Fruit fly (Drosophila melanogaster) whole organism, embryonic: ENCODE measurements around the gene CG42324.

ENCODE experiments used
- Ada2b ChIP-seq: fragments of 200-800 bp; sonication (Bioruptor generic); IDR thresholded peaks from 2 replicates; pipeline ENCODE4 v1.3.6; 2022; ENCODE audit warnings: missing biosample characterization, missing genetic modification characterization
- CG10274 ChIP-seq: fragments of 200-800 bp; sonication (Bioruptor generic); optimal IDR thresholded peaks from 3 replicates; lab custom pipeline; 2017; ENCODE audit warnings: missing biosample characterization, mild to moderate bottlenecking, missing genetic modification characterization
- CG10321 ChIP-seq: fragments of 200-800 bp; sonication (Bioruptor generic); IDR thresholded peaks from 2 replicates; pipeline ENCODE4 v1.3.6; 2022; ENCODE audit warnings: missing biosample characterization, missing genetic modification characterization
- CG11085 ChIP-seq: fragments of 200-800 bp; sonication (Bioruptor generic); IDR thresholded peaks from 2 replicates; pipeline ENCODE4 v1.3.6; 2022; ENCODE audit warnings: missing biosample characterization, missing genetic modification characterization
- CG11504 ChIP-seq: fragments of 200-800 bp; sonication (Bioruptor generic); optimal IDR thresholded peaks from 3 replicates; lab custom pipeline; 2019; ENCODE audit warnings: missing biosample characterization, mild to moderate bottlenecking, missing genetic modification characterization, moderate library complexity
- CG12236 ChIP-seq: fragments of 200-800 bp; sonication (Bioruptor generic); optimal IDR thresholded peaks from 2 replicates; lab custom pipeline; 2016; ENCODE audit warnings: missing biosample characterization, missing genetic modification characterization
- CG12391 ChIP-seq: fragments of 200-800 bp; sonication (Bioruptor generic); optimal IDR thresholded peaks from 3 replicates; lab custom pipeline; 2018; ENCODE audit warnings: missing biosample characterization, mild to moderate bottlenecking, missing genetic modification characterization, moderate library complexity
- CG12769 ChIP-seq: fragments of 200-800 bp; sonication (Bioruptor generic); optimal IDR thresholded peaks from 2 replicates; lab custom pipeline; 2019; ENCODE audit warnings: missing biosample characterization, mild to moderate bottlenecking, missing genetic modification characterization, moderate library complexity
- CG17802 ChIP-seq: fragments of 200-800 bp; sonication (Bioruptor generic); optimal IDR thresholded peaks from 2 replicates; lab custom pipeline; 2018; ENCODE audit warnings: missing biosample characterization, mild to moderate bottlenecking, missing genetic modification characterization, moderate library complexity
- CG2678 ChIP-seq: fragments of 200-800 bp; sonication (Bioruptor generic); optimal IDR thresholded peaks from 3 replicates; lab custom pipeline; 2019; ENCODE audit warnings: missing biosample characterization, mild to moderate bottlenecking, missing genetic modification characterization, moderate library complexity
- CG30020 ChIP-seq: fragments of 200-800 bp; optimal IDR thresholded peaks from 2 replicates; lab custom pipeline; 2019; ENCODE audit warnings: missing biosample characterization, mild to moderate bottlenecking, missing genetic modification characterization, moderate library complexity
- CG3281 ChIP-seq: fragments of 200-800 bp; sonication (Bioruptor generic); optimal IDR thresholded peaks from 3 replicates; lab custom pipeline; 2017; ENCODE audit warnings: missing biosample characterization, mild to moderate bottlenecking, missing genetic modification characterization
- CG34376 ChIP-seq: fragments of 200-800 bp; sonication (Bioruptor generic); optimal IDR thresholded peaks from 2 replicates; lab custom pipeline; 2018; ENCODE audit warnings: missing biosample characterization, mild to moderate bottlenecking, missing genetic modification characterization
- CG34422 ChIP-seq: fragments of 200-800 bp; sonication (Bioruptor generic); IDR thresholded peaks from 3 replicates; pipeline ENCODE4 v1.3.6; 2022; ENCODE audit warnings: missing biosample characterization, missing genetic modification characterization
- CG3847 ChIP-seq: fragments of 200-800 bp; sonication (Bioruptor generic); IDR thresholded peaks from 2 replicates; pipeline ENCODE4 v1.3.6; 2022; ENCODE audit warnings: missing biosample characterization, missing genetic modification characterization
- CG4404 ChIP-seq: fragments of 200-800 bp; sonication (Bioruptor generic); IDR thresholded peaks from 2 replicates; pipeline ENCODE4 v1.3.6; 2022; ENCODE audit warnings: missing biosample characterization, missing genetic modification characterization
- CG6813 ChIP-seq: fragments of 200-800 bp; sonication (Bioruptor generic); optimal IDR thresholded peaks from 2 replicates; lab custom pipeline; 2017; ENCODE audit warnings: missing biosample characterization, missing genetic modification characterization, mild to moderate bottlenecking, moderate library complexity, missing genetic modification reagents
- CG6854 ChIP-seq: fragments of 200-800 bp; sonication (Bioruptor generic); optimal IDR thresholded peaks from 3 replicates; lab custom pipeline; 2017; ENCODE audit warnings: missing biosample characterization, mild to moderate bottlenecking, missing genetic modification characterization
- CG7839 ChIP-seq: fragments of 200-800 bp; sonication (Bioruptor generic); optimal IDR thresholded peaks from 3 replicates; lab custom pipeline; 2018; ENCODE audit warnings: missing biosample characterization, mild to moderate bottlenecking, missing genetic modification characterization, moderate library complexity
- CTCF ChIP-seq: fragments of 200-800 bp; sonication (Bioruptor generic); optimal IDR thresholded peaks from 2 replicates; lab custom pipeline; 2017; ENCODE audit warnings: missing biosample characterization, mild to moderate bottlenecking, missing genetic modification characterization, moderate library complexity
- CoRest ChIP-seq: fragments of 200-800 bp; sonication (Bioruptor generic); optimal IDR thresholded peaks from 3 replicates; lab custom pipeline; 2018; ENCODE audit warnings: missing biosample characterization, mild to moderate bottlenecking, missing genetic modification characterization, moderate library complexity
- Dek ChIP-seq: fragments of 200-800 bp; sonication (Bioruptor generic); optimal IDR thresholded peaks from 3 replicates; lab custom pipeline; 2019; ENCODE audit warnings: missing biosample characterization, mild to moderate bottlenecking, missing genetic modification characterization, moderate library complexity
- E2f1 ChIP-seq: fragments of 200-800 bp; sonication (Bioruptor generic); IDR thresholded peaks from 2 replicates; pipeline ENCODE4 v1.3.6; 2022; ENCODE audit warnings: missing biosample characterization, missing genetic modification characterization
- Hmr ChIP-seq: fragments of 200-800 bp; sonication (Bioruptor generic); optimal IDR thresholded peaks from 3 replicates; lab custom pipeline; 2017; ENCODE audit warnings: mild to moderate bottlenecking, missing biosample characterization, missing genetic modification reagents, missing genetic modification characterization
- Hr51 ChIP-seq, 2 experiments: fragments of 200-800 bp; sonication (Bioruptor generic); optimal IDR thresholded peaks; 2 replicates in 1 of 2; 3 replicates in 1 of 2; lab custom pipeline; 2016 to 2018; ENCODE audit warnings: missing biosample characterization in 2 of 2, missing genetic modification characterization in 2 of 2, mild to moderate bottlenecking in 1 of 2, moderate library complexity in 1 of 2
- Myb ChIP-seq: fragments of 200-800 bp; sonication (Bioruptor generic); optimal IDR thresholded peaks from 2 replicates; lab custom pipeline; 2016; ENCODE audit warnings: missing biosample characterization, missing genetic modification characterization
- Rfx ChIP-seq: fragments of 200-800 bp; sonication (Bioruptor generic); IDR thresholded peaks from 2 replicates; pipeline ENCODE4 v1.3.6; 2022; ENCODE audit warnings: missing biosample characterization, missing genetic modification characterization
- Sox102F ChIP-seq: fragments of 200-800 bp; sonication (Bioruptor generic); optimal IDR thresholded peaks from 2 replicates; lab custom pipeline; 2018; ENCODE audit warnings: missing biosample characterization, mild to moderate bottlenecking, missing genetic modification characterization, moderate library complexity
- Taf1 ChIP-seq: fragments of 200-800 bp; sonication (Bioruptor generic); IDR thresholded peaks from 2 replicates; pipeline ENCODE4 v1.3.6; 2022; ENCODE audit warnings: missing biosample characterization, missing genetic modification characterization
- Xrp1 ChIP-seq: fragments of 200-800 bp; sonication (Bioruptor generic); IDR thresholded peaks from 2 replicates; pipeline ENCODE4 v1.3.6; 2022; ENCODE audit warnings: missing biosample characterization, missing genetic modification characterization
- bcd ChIP-seq: fragments of 200-800 bp; sonication (Bioruptor generic); optimal IDR thresholded peaks from 2 replicates; lab custom pipeline; 2017; ENCODE audit warnings: missing biosample characterization, mild to moderate bottlenecking, missing genetic modification characterization
- chinmo ChIP-seq: fragments of 200-800 bp; sonication (Bioruptor generic); IDR thresholded peaks from 4 replicates; pipeline ENCODE4 v1.3.6; 2022; ENCODE audit warnings: missing biosample characterization, missing genetic modification characterization; ENCODE audit not compliant: partially characterized antibody
- croc ChIP-seq: fragments of 200-800 bp; sonication (Bioruptor generic); conservative IDR thresholded peaks from 3 replicates; pipeline ENCODE4 v1.3.6; 2022; ENCODE audit warnings: missing biosample characterization, missing genetic modification characterization
- cwo ChIP-seq: fragments of 200-800 bp; sonication (Bioruptor generic); optimal IDR thresholded peaks from 3 replicates; lab custom pipeline; 2017; ENCODE audit warnings: missing biosample characterization, missing genetic modification characterization, mild to moderate bottlenecking, moderate library complexity, missing genetic modification reagents
- dmrt99B ChIP-seq: fragments of 200-800 bp; sonication (Bioruptor generic); optimal IDR thresholded peaks from 2 replicates; lab custom pipeline; 2018; ENCODE audit warnings: missing biosample characterization, mild to moderate bottlenecking, missing genetic modification characterization, moderate library complexity
- dpn ChIP-seq, 2 experiments: fragments of 200-800 bp; sonication (Bioruptor generic); optimal IDR thresholded peaks; 3 replicates each; lab custom pipeline; 2016; ENCODE audit warnings: missing biosample characterization in 2 of 2, missing genetic modification characterization in 2 of 2
- dysf ChIP-seq: fragments of 200-800 bp; sonication (Bioruptor generic); IDR thresholded peaks from 3 replicates; pipeline ENCODE4 v1.3.6; 2022; ENCODE audit warnings: missing biosample characterization, missing genetic modification characterization
- esg ChIP-seq: fragments of 200-800 bp; sonication (Bioruptor generic); conservative IDR thresholded peaks from 2 replicates; pipeline ENCODE4 v1.3.6; 2022; ENCODE audit warnings: missing biosample characterization, missing genetic modification characterization
- ftz-f1 ChIP-seq: fragments of 200-800 bp; sonication (Bioruptor generic); optimal IDR thresholded peaks from 2 replicates; lab custom pipeline; 2016; ENCODE audit warnings: missing biosample characterization, missing genetic modification characterization
- gem ChIP-seq: fragments of 200-800 bp; sonication (Bioruptor generic); optimal IDR thresholded peaks from 2 replicates; lab custom pipeline; 2019; ENCODE audit warnings: missing biosample characterization, mild to moderate bottlenecking, missing genetic modification characterization, moderate library complexity
- gro ChIP-seq: fragments of 200-800 bp; sonication (Bioruptor generic); optimal IDR thresholded peaks from 2 replicates; lab custom pipeline; 2016; ENCODE audit warnings: missing biosample characterization, missing genetic modification characterization
- lilli ChIP-seq: fragments of 200-800 bp; sonication (Bioruptor generic); optimal IDR thresholded peaks from 3 replicates; lab custom pipeline; 2016; ENCODE audit warnings: missing biosample characterization, missing genetic modification characterization
- onecut ChIP-seq: fragments of 200-800 bp; sonication (Bioruptor generic); IDR thresholded peaks from 2 replicates; pipeline ENCODE4 v1.3.6; 2022; ENCODE audit warnings: missing biosample characterization, missing genetic modification characterization
- org-1 ChIP-seq: fragments of 200-800 bp; sonication (Bioruptor generic); optimal IDR thresholded peaks from 2 replicates; lab custom pipeline; 2017; ENCODE audit warnings: missing biosample characterization, missing genetic modification characterization
- pita ChIP-seq: fragments of 200-800 bp; sonication (Bioruptor generic); optimal IDR thresholded peaks from 2 replicates; lab custom pipeline; 2017; ENCODE audit warnings: missing biosample characterization, mild to moderate bottlenecking, missing genetic modification characterization
- pzg ChIP-seq: fragments of 200-800 bp; sonication (Bioruptor generic); optimal IDR thresholded peaks from 3 replicates; lab custom pipeline; 2018; ENCODE audit warnings: missing biosample characterization, mild to moderate bottlenecking, missing genetic modification characterization, moderate library complexity
- scrt ChIP-seq: fragments of 200-800 bp; sonication (Bioruptor generic); optimal IDR thresholded peaks from 2 replicates; lab custom pipeline; 2018; ENCODE audit warnings: missing biosample characterization, mild to moderate bottlenecking, missing genetic modification characterization, moderate library complexity

CG42324 gene

DNA sequence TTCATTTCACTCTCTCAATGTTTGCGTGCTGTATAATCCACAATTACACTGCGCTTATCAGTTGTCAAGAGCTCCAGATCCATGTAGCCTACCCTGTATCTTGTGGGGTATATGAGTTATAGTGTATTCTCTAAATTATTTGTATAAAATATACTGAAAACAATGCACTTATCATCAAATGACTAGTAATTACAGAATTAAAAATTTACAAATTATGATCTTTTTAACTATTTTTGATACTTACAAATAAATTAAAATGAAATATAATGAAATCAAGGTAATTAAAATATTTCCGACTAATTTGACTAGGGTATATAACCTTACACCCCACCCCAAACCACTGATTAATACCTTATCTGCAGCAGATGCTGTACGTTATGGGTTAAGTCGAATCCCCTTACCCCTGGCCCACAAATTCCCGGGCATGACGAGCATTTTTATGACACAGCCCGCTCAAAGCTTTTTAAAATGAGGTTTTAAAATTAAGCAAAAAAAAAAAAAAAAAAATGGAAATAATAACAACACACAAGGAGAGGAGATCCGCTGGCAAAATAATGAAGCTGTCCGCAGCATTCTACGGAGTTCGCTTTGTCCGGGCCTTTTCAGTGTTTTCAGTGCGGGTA is 13.0 kb downstream of the CG42324 start (continued):
- TF ChIP-seq pita (GFP tag; lab: Kevin White, UChicago) (no peak), CG34376 (no peak), CG10274 (no peak), chinmo (GFP tag; lab: Robert Waterston, UW) (no peak), CG6813 (GFP tag; lab: Kevin White, UChicago) (no peak), CG17802 (no peak), CG11504 (tag; lab: Kevin White, UChicago) (peak; percentile 63)

DNA sequence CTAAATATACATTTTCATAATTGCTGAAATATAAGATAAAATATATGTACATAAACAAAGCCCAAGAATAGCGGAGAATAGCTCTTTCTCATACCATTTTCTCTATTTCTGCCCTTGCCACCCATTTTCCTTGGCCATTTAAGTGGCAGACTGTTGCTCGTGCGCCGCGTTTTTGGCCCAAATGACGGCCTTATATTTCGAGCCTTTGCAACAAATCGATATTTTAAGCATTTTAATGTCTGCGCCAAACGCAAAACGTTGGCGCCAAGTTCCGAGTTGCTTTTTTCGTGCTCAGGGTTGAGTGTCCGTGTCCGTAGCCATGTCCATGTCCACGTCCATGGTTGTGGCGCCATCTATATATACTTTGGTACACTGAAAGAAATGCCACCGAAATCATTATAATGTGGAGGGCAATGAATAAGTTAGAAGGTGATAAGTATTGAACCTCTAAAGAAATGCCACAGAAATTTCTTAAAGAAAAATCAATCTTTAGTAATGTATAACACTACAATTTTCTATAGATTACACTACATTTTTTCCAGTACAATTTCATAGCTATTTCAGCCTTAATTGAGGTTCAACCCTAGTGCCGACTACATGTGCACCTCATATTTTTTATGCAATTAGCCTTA is 20.0 kb downstream of the CG42324 start:
- TF ChIP-seq gem (peak; percentile 58), CG3847 (GFP tag; lab: Robert Waterston, UW) (0 out of 2 replicates have a peak, but pooled peaks have one; percentile 17), CG11085 (GFP tag; lab: Robert Waterston, UW) (no peak), esg (0 out of 2 replicates have a peak, but pooled peaks have one; percentile 20), lilli (GFP tag; lab: Kevin White, UChicago) (peak; percentile 20), Hr51 (GFP tag; optimal IDR thresholded peaks at IDR 0.05; lab: Kevin White, UChicago) (peak in 1 of 2 experiments; percentile 54), CG2678 (peak; percentile 55), Taf1 (0 out of 2 replicates have a peak, but pooled peaks have one; percentile 28), cwo (GFP tag; lab: Kevin White, UChicago) (peak; percentile 15), bcd (GFP tag; lab: Kevin White, UChicago) (peak; percentile 21), CG34422 (GFP tag; lab: Robert Waterston, UW) (no peak), Ada2b (GFP tag; lab: Robert Waterston, UW) (peak; percentile 52; the same call in 1 of the 2 replicates), Myb (GFP tag; lab: Kevin White, UChicago) (no peak), CG12769 (peak; percentile 44), scrt (peak; percentile 91), E2f1 (GFP tag; lab: Robert Waterston, UW) (peak; percentile 29; the same call in 1 of the 2 replicates), CG12391 (tag; lab: Kevin White, UChicago) (peak; percentile 43), dmrt99B (tag; lab: Kevin White, UChicago) (peak; percentile 45), CG10321 (GFP tag; lab: Robert Waterston, UW) (no peak), dysf (GFP tag; lab: Robert Waterston, UW) (peak; percentile 39; the same call in 1 of the 3 replicates), org-1 (GFP tag; lab: Kevin White, UChicago) (peak; percentile 1), Xrp1 (peak; percentile 6; the same call in 1 of the 2 replicates), Hmr (GFP tag; lab: Kevin White, UChicago) (peak; percentile 52), onecut (GFP tag; lab: Robert Waterston, UW) (peak; percentile 80), CTCF (peak; percentile 77), pzg (GFP tag; lab: Kevin White, UChicago) (no peak), gro (GFP tag; lab: Kevin White, UChicago) (peak; percentile 2), CG4404 (GFP tag; lab: Robert Waterston, UW) (no peak), CG6854 (GFP tag; lab: Kevin White, UChicago) (peak; percentile 30), croc (GFP tag; lab: Robert Waterston, UW) (no peak), Rfx (GFP tag; lab: Robert Waterston, UW) (0 out of 2 replicates have a peak, but pooled peaks have one; percentile 27), CoRest (tag; lab: Kevin White, UChicago) (peak; percentile 22), CG7839 (peak; percentile 50), Dek (tag; lab: Kevin White, UChicago) (peak; percentile 24), CG12236 (GFP tag; lab: Kevin White, UChicago) (no peak), CG11504 (tag; lab: Kevin White, UChicago) (peak; percentile 58), dpn (GFP tag; optimal IDR thresholded peaks at IDR 0.05; lab: Kevin White, UChicago) (peak; percentile 9 to 39), Sox102F (GFP tag; lab: Kevin White, UChicago) (peak; percentile 33), ftz-f1 (GFP tag; lab: Kevin White, UChicago) (no peak), CG30020 (tag; lab: Kevin White, UChicago) (no peak), CG3281 (peak; percentile 14)
